Fruit fly (Drosophila melanogaster) whole organism, prepupa: ENCODE results near the gene CG11811.

Experiments
- CG10631 ChIP-seq: fragments of 200-800 bp; sonication (Bioruptor generic); optimal IDR thresholded peaks from 2 replicates; lab custom pipeline; 2016; ENCODE audit warnings: missing biosample characterization, missing genetic modification characterization
- CG11902 ChIP-seq: fragments of 200-800 bp; sonication (Bioruptor generic); optimal IDR thresholded peaks from 3 replicates; lab custom pipeline; 2016; ENCODE audit warnings: missing biosample characterization, missing genetic modification characterization
- CG34406 ChIP-seq: fragments of 200-800 bp; sonication (Bioruptor generic); optimal IDR thresholded peaks from 3 replicates; lab custom pipeline; 2016; ENCODE audit warnings: missing biosample characterization, missing genetic modification characterization
- CG4318 ChIP-seq: fragments of 200-800 bp; sonication (Bioruptor generic); optimal IDR thresholded peaks from 3 replicates; lab custom pipeline; 2017; ENCODE audit warnings: missing biosample characterization, mild to moderate bottlenecking, missing genetic modification characterization
- CG6276 ChIP-seq: fragments of 200-800 bp; sonication (Bioruptor generic); optimal IDR thresholded peaks from 2 replicates; lab custom pipeline; 2017; ENCODE audit warnings: missing biosample characterization, mild to moderate bottlenecking, missing genetic modification characterization
- CG7368 ChIP-seq: fragments of 200-800 bp; sonication (Bioruptor generic); optimal IDR thresholded peaks from 3 replicates; lab custom pipeline; 2016; ENCODE audit warnings: missing biosample characterization, missing genetic modification characterization
- Gug ChIP-seq: fragments of 200-800 bp; sonication (Bioruptor generic); IDR thresholded peaks from 2 replicates; pipeline ENCODE4 v1.3.6; 2022; ENCODE audit warnings: missing biosample characterization, missing genetic modification characterization
- Met ChIP-seq: fragments of 200-800 bp; sonication (Bioruptor generic); optimal IDR thresholded peaks from 3 replicates; lab custom pipeline; 2016; ENCODE audit warnings: missing biosample characterization, missing genetic modification characterization
- Smox ChIP-seq: fragments of 200-800 bp; sonication (Bioruptor generic); optimal IDR thresholded peaks from 3 replicates; lab custom pipeline; 2016; ENCODE audit warnings: missing biosample characterization, missing genetic modification characterization

DNA sequence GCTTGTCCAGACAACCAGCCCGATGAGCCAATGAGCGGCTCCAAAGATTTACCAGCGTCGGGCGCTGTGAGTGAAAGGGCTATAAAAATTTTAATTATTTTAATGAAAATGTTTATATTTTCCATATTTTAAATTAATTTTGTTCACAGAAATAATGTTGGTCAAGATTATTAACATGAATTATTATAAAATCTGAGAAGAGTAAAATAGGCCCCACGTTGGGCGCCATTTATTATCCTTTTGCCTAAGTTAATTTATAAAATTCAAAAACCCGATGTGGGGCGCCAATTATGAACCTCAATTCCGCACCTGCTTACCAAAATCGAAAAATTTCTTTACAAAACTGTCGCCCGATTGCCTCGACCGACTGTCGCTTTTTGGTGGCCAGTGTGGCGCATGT lies 18.3 kb downstream of the CG11811 start:
- TF ChIP-seq CG7368, result peak; percentile 31
- peak; percentile 53 for TF ChIP-seq Smox (GFP tag; lab: Kevin White, UChicago)
- peak; percentile 20 for TF ChIP-seq CG10631 (GFP tag; lab: Kevin White, UChicago)
- peak; percentile 79 for TF ChIP-seq CG4318
- peak; percentile 38 for TF ChIP-seq Met (GFP tag; lab: Kevin White, UChicago)
- TF ChIP-seq Gug (GFP tag; lab: Robert Waterston, UW), result peak; percentile 39
- TF ChIP-seq CG34406 (GFP tag; lab: Kevin White, UChicago), result peak; percentile 45
- peak; percentile 89 for TF ChIP-seq CG11902
- TF ChIP-seq CG6276 (GFP tag; lab: Kevin White, UChicago), result peak; percentile 69
